Fruit fly (Drosophila melanogaster) whole organism, adult: Measurements from ENCODE around the gene CG12560.

Source experiments
- CG11617 ChIP-seq: fragments of 200-800 bp; sonication (Bioruptor generic); optimal IDR thresholded peaks from 2 replicates; lab custom pipeline; 2017; ENCODE audit warnings: mild to moderate bottlenecking, missing biosample characterization, missing genetic modification reagents, missing genetic modification characterization
- CG12768 ChIP-seq: fragments of 200-800 bp; sonication (Bioruptor generic); optimal IDR thresholded peaks from 2 replicates; lab custom pipeline; 2017; ENCODE audit warnings: missing biosample characterization, missing genetic modification characterization, mild to moderate bottlenecking, moderate library complexity, missing genetic modification reagents
- CG5204 ChIP-seq: fragments of 200-800 bp; sonication (Bioruptor generic); optimal IDR thresholded peaks from 2 replicates; lab custom pipeline; 2016; ENCODE audit warnings: missing biosample characterization, missing genetic modification characterization
- CG7101 ChIP-seq: fragments of 200-800 bp; sonication (Bioruptor generic); optimal IDR thresholded peaks from 2 replicates; lab custom pipeline; 2018; ENCODE audit warnings: missing biosample characterization, mild to moderate bottlenecking, missing genetic modification characterization, moderate library complexity
- Clk ChIP-seq: fragments of 200-800 bp; sonication (Bioruptor generic); optimal IDR thresholded peaks from 2 replicates; lab custom pipeline; 2017; ENCODE audit warnings: missing biosample characterization, missing genetic modification characterization
- Crg-1 ChIP-seq: fragments of 200-800 bp; sonication (Bioruptor generic); optimal IDR thresholded peaks from 2 replicates; lab custom pipeline; 2016; ENCODE audit warnings: missing biosample characterization, missing genetic modification characterization
- Hr96 ChIP-seq: fragments of 200-800 bp; sonication (Bioruptor generic); optimal IDR thresholded peaks from 2 replicates; lab custom pipeline; 2016; ENCODE audit warnings: missing biosample characterization, missing genetic modification characterization
- Mnt ChIP-seq: fragments of 200-800 bp; sonication (Bioruptor generic); optimal IDR thresholded peaks from 2 replicates; lab custom pipeline; 2016; ENCODE audit warnings: missing biosample characterization, mild to moderate bottlenecking, missing genetic modification characterization
- bab1 ChIP-seq: fragments of 200-800 bp; sonication (Bioruptor generic); optimal IDR thresholded peaks from 3 replicates; lab custom pipeline; 2019; ENCODE audit warnings: missing biosample characterization, mild to moderate bottlenecking, missing genetic modification characterization, moderate library complexity
- ovo ChIP-seq: fragments of 200-800 bp; sonication (Bioruptor generic); optimal IDR thresholded peaks from 2 replicates; lab custom pipeline; 2016; ENCODE audit warnings: missing biosample characterization, missing genetic modification characterization
- pad ChIP-seq: fragments of 200-800 bp; sonication (Bioruptor generic); optimal IDR thresholded peaks from 3 replicates; lab custom pipeline; 2017; ENCODE audit warnings: missing biosample characterization, missing genetic modification characterization, mild to moderate bottlenecking, moderate library complexity, missing genetic modification reagents
- toe ChIP-seq: fragments of 200-800 bp; sonication (Bioruptor generic); optimal IDR thresholded peaks from 2 replicates; lab custom pipeline; 2016; ENCODE audit warnings: missing biosample characterization, missing genetic modification characterization

DNA sequence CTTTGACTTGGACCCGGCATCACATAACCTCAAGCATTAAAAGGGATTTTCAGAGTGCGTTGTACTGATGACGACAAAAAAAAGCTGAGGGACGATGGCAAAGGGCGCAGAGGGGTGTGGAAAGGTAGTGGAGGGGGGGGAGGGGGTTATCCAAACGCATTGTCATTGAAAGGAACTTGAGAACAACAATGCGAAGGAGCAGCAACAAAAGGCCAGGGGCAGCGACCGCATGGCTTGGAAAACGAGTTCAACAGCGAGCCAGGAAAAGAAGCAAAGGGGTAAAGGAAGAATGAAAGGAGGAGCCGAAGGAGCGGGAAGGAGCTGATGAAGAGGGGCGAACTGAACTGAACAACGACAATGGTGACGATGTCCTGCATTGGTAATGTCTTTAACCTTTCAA is 47.0 kb downstream of the CG12560 start:
- TF ChIP-seq CG5204 (GFP tag; lab: Kevin White, UChicago) (no peak), pad (no peak), ovo (GFP tag; lab: Kevin White, UChicago) (no peak), Mnt (GFP tag; lab: Kevin White, UChicago) (no peak), CG7101 (tag; lab: Kevin White, UChicago) (no peak), Crg-1 (GFP tag; lab: Kevin White, UChicago) (no peak), Hr96 (no peak), bab1 (no peak), toe (no peak), Clk (no peak), CG11617 (GFP tag; lab: Kevin White, UChicago) (no peak), CG12768 (GFP tag; lab: Kevin White, UChicago) (no peak)
